Worm (Caenorhabditis elegans) whole organism, L4 larva: ENCODE results near the gene npr-31.

Source experiments
- F26F4.8 ChIP-seq: fragments of 200-800 bp; sonication (Bioruptor generic); conservative IDR thresholded peaks from 2 replicates; pipeline ENCODE4 v1.3.6; 2022; ENCODE audit warnings: missing genetic modification characterization, missing compliant biosample characterization
- F44E2.7 ChIP-seq: fragments of 200-800 bp; sonication (Bioruptor generic); IDR thresholded peaks from 2 replicates; pipeline ENCODE4 v2.1.2; 2022; ENCODE audit warnings: missing genetic modification characterization, missing compliant biosample characterization
- T26A8.4 ChIP-seq: fragments of 200-800 bp; sonication (Bioruptor generic); IDR thresholded peaks from 2 replicates; pipeline ENCODE4 v1.3.6; 2022; ENCODE audit warnings: missing genetic modification characterization, missing compliant biosample characterization
- Y105C5A.15 ChIP-seq: fragments of 200-800 bp; sonication (Bioruptor generic); IDR thresholded peaks from 2 replicates; pipeline ENCODE4 v1.3.6; 2022; ENCODE audit warnings: missing genetic modification characterization, missing compliant biosample characterization
- Y48G9A.11 ChIP-seq: fragments of 200-800 bp; sonication (Bioruptor generic); IDR thresholded peaks from 2 replicates; pipeline ENCODE4 v1.3.6; 2022; ENCODE audit warnings: missing genetic modification reagents, missing genetic modification characterization, missing compliant biosample characterization
- Y5F2A.4 ChIP-seq: fragments of 200-800 bp; sonication (Bioruptor generic); optimal IDR thresholded peaks from 2 replicates; lab custom pipeline; 2018; ENCODE audit warnings: mild to moderate bottlenecking, missing genetic modification characterization, missing compliant biosample characterization
- Y75B8A.6 ChIP-seq: fragments of 200-800 bp; sonication (Bioruptor generic); IDR thresholded peaks from 2 replicates; pipeline ENCODE4 v1.3.6; 2022; ENCODE audit warnings: missing genetic modification reagents, missing genetic modification characterization, missing compliant biosample characterization
- ZK546.5 ChIP-seq, 2 experiments: sonication (generic microtip); optimal IDR thresholded peaks; 2 replicates each; lab custom pipeline; 2017; ENCODE audit warnings: missing biosample characterization in 2 of 2, missing genetic modification characterization in 2 of 2
- ceh-32 ChIP-seq: sonication (generic microtip); optimal IDR thresholded peaks from 2 replicates; lab custom pipeline; 2016; ENCODE audit warnings: mild to moderate bottlenecking, missing genetic modification characterization, missing compliant biosample characterization; ENCODE audit not compliant: poor library complexity
- ceh-44 ChIP-seq: fragments of 200-800 bp; sonication (Bioruptor generic); IDR thresholded peaks from 2 replicates; pipeline ENCODE4 v1.3.6; 2022; ENCODE audit warnings: missing genetic modification reagents, missing genetic modification characterization, missing compliant biosample characterization
- ceh-62 ChIP-seq: sonication (generic microtip); optimal IDR thresholded peaks from 2 replicates; lab custom pipeline; 2017; ENCODE audit warnings: missing biosample characterization, missing genetic modification characterization
- daf-12 ChIP-seq: fragments of 150-350 bp; optimal IDR thresholded peaks from 2 replicates; lab custom pipeline; 2014; ENCODE audit warnings: missing biosample characterization, missing genetic modification reagents, missing genetic modification characterization
- dve-1 ChIP-seq: sonication (generic microtip); optimal IDR thresholded peaks from 2 replicates; lab custom pipeline; 2017; ENCODE audit warnings: antibody characterized with exemption, mild to moderate bottlenecking, missing genetic modification characterization, missing compliant biosample characterization; ENCODE audit not compliant: insufficient read depth
- egl-27 ChIP-seq: sonication (generic microtip); optimal IDR thresholded peaks from 3 replicates; lab custom pipeline; 2017; ENCODE audit warnings: missing biosample characterization, missing genetic modification reagents, missing genetic modification characterization
- gei-8 ChIP-seq: fragments of 200-800 bp; sonication (Bioruptor generic); optimal IDR thresholded peaks from 2 replicates; lab custom pipeline; 2018; ENCODE audit warnings: mild to moderate bottlenecking, missing genetic modification characterization, missing compliant biosample characterization
- hif-1 ChIP-seq, 2 experiments: sonication (generic microtip); optimal IDR thresholded peaks; 2 replicates each; lab custom pipeline; 2016 to 2017; ENCODE audit warnings: missing compliant biosample characterization in 2 of 2, missing genetic modification characterization in 2 of 2, missing genetic modification reagents in 2 of 2, missing genotype in 2 of 2, mild to moderate bottlenecking in 1 of 2
- hmg-1.1 ChIP-seq: fragments of 200-800 bp; sonication (Bioruptor generic); IDR thresholded peaks from 2 replicates; pipeline ENCODE4 v1.3.6; 2022; ENCODE audit warnings: missing genetic modification reagents, missing genetic modification characterization, missing compliant biosample characterization
- jun-1 ChIP-seq: fragments of 150-350 bp; optimal IDR thresholded peaks from 2 replicates; lab custom pipeline; 2014; ENCODE audit warnings: missing biosample characterization, missing genetic modification reagents, missing genetic modification characterization
- lim-7 ChIP-seq: fragments of 200-800 bp; sonication (Bioruptor generic); IDR thresholded peaks from 2 replicates; pipeline ENCODE4 v1.3.6; 2022; ENCODE audit warnings: missing genetic modification characterization, missing compliant biosample characterization
- lin-29 ChIP-seq: fragments of 200-800 bp; sonication (Bioruptor generic); IDR thresholded peaks from 2 replicates; pipeline ENCODE4 v1.3.6; 2022; ENCODE audit warnings: missing genetic modification reagents, missing genetic modification characterization, missing compliant biosample characterization
- mdl-1 ChIP-seq, 2 experiments: fragments of 150-350 bp in 1 of 2; sonication (generic microtip) in 1 of 2; optimal IDR thresholded peaks; 2 replicates each; lab custom pipeline; 2014 to 2017; ENCODE audit warnings: missing biosample characterization in 2 of 2, missing genetic modification characterization in 2 of 2
- mxl-3 ChIP-seq: fragments of 200-800 bp; sonication (Bioruptor generic); optimal IDR thresholded peaks from 2 replicates; lab custom pipeline; 2018; ENCODE audit warnings: mild to moderate bottlenecking, missing genetic modification characterization, missing compliant biosample characterization
- nhr-10 ChIP-seq: fragments of 150-350 bp; optimal IDR thresholded peaks from 2 replicates; lab custom pipeline; 2014; ENCODE audit warnings: missing biosample characterization, missing genetic modification characterization
- nhr-11 ChIP-seq: fragments of 150-350 bp; optimal IDR thresholded peaks from 2 replicates; lab custom pipeline; 2014; ENCODE audit warnings: missing biosample characterization, missing genetic modification characterization
- nhr-111 ChIP-seq: fragments of 200-800 bp; sonication (Bioruptor generic); optimal IDR thresholded peaks from 2 replicates; lab custom pipeline; 2018; ENCODE audit warnings: mild to moderate bottlenecking, missing genetic modification characterization, missing compliant biosample characterization
- nhr-237 ChIP-seq: sonication (generic microtip); optimal IDR thresholded peaks from 2 replicates; lab custom pipeline; 2017; ENCODE audit warnings: missing biosample characterization, missing genetic modification characterization
- nhr-25 ChIP-seq: sonication (generic microtip); optimal IDR thresholded peaks from 2 replicates; lab custom pipeline; 2017; ENCODE audit warnings: missing genetic modification characterization, mild to moderate bottlenecking, missing compliant biosample characterization, antibody characterized with exemption, moderate library complexity, borderline replicate concordance; ENCODE audit not compliant: insufficient read depth
- nhr-28 ChIP-seq: fragments of 150-350 bp; optimal IDR thresholded peaks from 2 replicates; lab custom pipeline; 2014; ENCODE audit warnings: missing biosample characterization, missing genetic modification characterization
- nhr-41 ChIP-seq: fragments of 200-800 bp; sonication (Bioruptor generic); IDR thresholded peaks from 2 replicates; pipeline ENCODE4 v1.3.6; 2022; ENCODE audit warnings: missing genetic modification reagents, missing genetic modification characterization, missing compliant biosample characterization
- nhr-6 ChIP-seq: fragments of 150-350 bp; optimal IDR thresholded peaks from 2 replicates; lab custom pipeline; 2014; ENCODE audit warnings: missing biosample characterization, missing genetic modification characterization
- nhr-76 ChIP-seq: fragments of 150-350 bp; optimal IDR thresholded peaks from 2 replicates; lab custom pipeline; 2014; ENCODE audit warnings: missing biosample characterization, missing genetic modification characterization
- pha-4 ChIP-seq, 2 experiments: fragments of 150-350 bp in 1 of 2; fragments of 200-800 bp in 1 of 2; sonication (Bioruptor generic) in 1 of 2; IDR thresholded peaks in 1 of 2; optimal IDR thresholded peaks in 1 of 2; 2 replicates each; pipeline versions ENCODE4 v1.3.6 to Lab custom; 2014 to 2022; ENCODE audit warnings: missing genetic modification characterization in 2 of 2, missing genetic modification reagents in 2 of 2, missing biosample characterization in 1 of 2, missing compliant biosample characterization in 1 of 2
- pqm-1 ChIP-seq: sonication (generic microtip); optimal IDR thresholded peaks from 2 replicates; lab custom pipeline; 2017; ENCODE audit warnings: missing biosample characterization, missing genetic modification characterization
- saeg-2 ChIP-seq: fragments of 200-800 bp; sonication (Bioruptor generic); IDR thresholded peaks from 2 replicates; pipeline ENCODE4 v1.3.6; 2022; ENCODE audit warnings: missing genetic modification reagents, missing genetic modification characterization, missing compliant biosample characterization
- sdz-12 ChIP-seq: fragments of 200-800 bp; sonication (Bioruptor generic); optimal IDR thresholded peaks from 2 replicates; lab custom pipeline; 2018; ENCODE audit warnings: mild to moderate bottlenecking, missing genetic modification characterization, missing compliant biosample characterization
- set-16 ChIP-seq: fragments of 200-800 bp; sonication (Bioruptor generic); IDR thresholded peaks from 2 replicates; pipeline ENCODE4 v1.3.6; 2022; ENCODE audit warnings: missing genetic modification reagents, missing genetic modification characterization, missing compliant biosample characterization
- skn-1 ChIP-seq: fragments of 150-350 bp; optimal IDR thresholded peaks from 2 replicates; lab custom pipeline; 2014; ENCODE audit warnings: missing biosample characterization, missing genetic modification characterization
- snpc-1.2 ChIP-seq: fragments of 200-800 bp; sonication (Bioruptor generic); IDR thresholded peaks from 2 replicates; pipeline ENCODE4 v1.3.6; 2022; ENCODE audit warnings: missing genetic modification reagents, missing genetic modification characterization, missing compliant biosample characterization
- spr-1 ChIP-seq: sonication (generic microtip); optimal IDR thresholded peaks from 2 replicates; lab custom pipeline; 2016; ENCODE audit warnings: mild to moderate bottlenecking, missing genetic modification characterization, missing compliant biosample characterization
- spr-3 ChIP-seq: fragments of 200-800 bp; sonication (Bioruptor generic); optimal IDR thresholded peaks from 2 replicates; lab custom pipeline; 2018; ENCODE audit warnings: mild to moderate bottlenecking, missing genetic modification characterization, missing compliant biosample characterization
- tag-97 ChIP-seq: fragments of 200-800 bp; sonication (Bioruptor generic); IDR thresholded peaks from 2 replicates; pipeline ENCODE4 v1.3.6; 2022; ENCODE audit warnings: missing genetic modification characterization, missing compliant biosample characterization
- unc-130 ChIP-seq: sonication (generic microtip); optimal IDR thresholded peaks from 2 replicates; lab custom pipeline; 2016; ENCODE audit warnings: missing genetic modification reagents, missing genetic modification characterization, missing compliant biosample characterization
- unc-39 ChIP-seq: sonication (generic microtip); optimal IDR thresholded peaks from 2 replicates; lab custom pipeline; 2017; ENCODE audit warnings: missing biosample characterization, missing genetic modification characterization
- unc-62 ChIP-seq, 3 experiments: fragments of 150-350 bp in 1 of 3; sonication (generic microtip); optimal IDR thresholded peaks in 2 of 3; peaks in 1 of 3; 1 replicate in 1 of 3; 2 replicates in 2 of 3; lab custom pipeline; 2014 to 2017; ENCODE audit warnings: missing biosample characterization in 3 of 3, missing genetic modification characterization in 3 of 3, missing genetic modification reagents in 3 of 3, missing genotype in 1 of 3
- vab-7 ChIP-seq: fragments of 200-800 bp; sonication (Bioruptor generic); IDR thresholded peaks from 2 replicates; pipeline ENCODE4 v1.3.6; 2022; ENCODE audit warnings: missing genetic modification reagents, missing genetic modification characterization, missing compliant biosample characterization
- zag-1 ChIP-seq: fragments of 150-350 bp; optimal IDR thresholded peaks from 2 replicates; lab custom pipeline; 2014; ENCODE audit warnings: missing biosample characterization, missing genetic modification characterization
- zfp-2 ChIP-seq: sonication (generic microtip); optimal IDR thresholded peaks from 2 replicates; lab custom pipeline; 2016; ENCODE audit warnings: mild to moderate bottlenecking, missing genetic modification characterization, missing compliant biosample characterization
- zip-2 ChIP-seq: fragments of 150-350 bp; optimal IDR thresholded peaks from 2 replicates; lab custom pipeline; 2014; ENCODE audit warnings: missing biosample characterization, missing genetic modification characterization

The npr-31 gene

ce11 chrII:7151969-7152631, 7.7 kb downstream of the npr-31 start, which contains the start of gene fust-1 (continued):
- peak; percentile 71 for TF ChIP-seq nhr-76 (tag; lab: Kevin White, UChicago)
- TF ChIP-seq gei-8 (GFP tag; lab: Kevin White, UChicago): peak; percentile 65
- TF ChIP-seq Y5F2A.4 (GFP tag; lab: Kevin White, UChicago): peak; percentile 21
- TF ChIP-seq ceh-44: 0 out of 2 replicates have a peak, but pooled peaks have one; percentile 40
- peak in 1 of 2 experiments; percentile 68 for TF ChIP-seq mdl-1 (tag; optimal IDR thresholded peaks at IDR 0.05; lab: Kevin White, UChicago)
- peak; percentile 78 for TF ChIP-seq snpc-1.2 (GFP tag; lab: Robert Waterston, UW)
- 0 out of 2 replicates have a peak, but pooled peaks have one; percentile 49 for TF ChIP-seq vab-7
- peak; percentile 87 for TF ChIP-seq nhr-28 (tag; lab: Kevin White, UChicago)
- peak; percentile 87 for TF ChIP-seq skn-1 (tag; lab: Kevin White, UChicago)
- peak; percentile 76 for TF ChIP-seq zip-2
- no peak for TF ChIP-seq unc-39 (tag; lab: Kevin White, UChicago)
- peak; percentile 65 for TF ChIP-seq zfp-2 (tag; lab: Kevin White, UChicago)
- peak; percentile 61; the same call in 1 of the 2 replicates for TF ChIP-seq nhr-41 (GFP tag; lab: Robert Waterston, UW)
- peak; percentile 95 for TF ChIP-seq T26A8.4 (GFP tag; lab: Robert Waterston, UW)
- no peak for TF ChIP-seq nhr-237 (tag; lab: Kevin White, UChicago)
- no peak for TF ChIP-seq sdz-12 (GFP tag; lab: Kevin White, UChicago)
- peak; percentile 81 for TF ChIP-seq spr-3 (GFP tag; lab: Kevin White, UChicago)
- TF ChIP-seq hif-1 (tag; optimal IDR thresholded peaks at IDR 0.05; lab: Kevin White, UChicago): peak; percentile 36 to 71
- peak; percentile 85 for TF ChIP-seq nhr-6 (tag; lab: Kevin White, UChicago)
- TF ChIP-seq daf-12 (tag; lab: Kevin White, UChicago): no peak
- TF ChIP-seq ZK546.5 (tag; optimal IDR thresholded peaks at IDR 0.05; lab: Kevin White, UChicago): peak in 1 of 2 experiments; percentile 64
- TF ChIP-seq lin-29 (GFP tag; lab: Robert Waterston, UW): peak; percentile 84
- TF ChIP-seq egl-27 (tag; lab: Kevin White, UChicago): no peak
- TF ChIP-seq dve-1 (tag; lab: Kevin White, UChicago): peak; percentile 97
- no peak for TF ChIP-seq F26F4.8
- TF ChIP-seq pha-4 (GFP tag; IDR thresholded peaks at IDR 0.05; lab: Robert Waterston, UW): peak; percentile 94
- TF ChIP-seq pha-4 (tag; optimal IDR thresholded peaks at IDR 0.05; lab: Kevin White, UChicago): peak; percentile 73
- TF ChIP-seq saeg-2 (GFP tag; lab: Robert Waterston, UW): peak; percentile 87
- TF ChIP-seq unc-130 (GFP tag; lab: Kevin White, UChicago): peak; percentile 44
- TF ChIP-seq zag-1 (tag; lab: Kevin White, UChicago): peak; percentile 72
- TF ChIP-seq Y105C5A.15 (GFP tag; lab: Robert Waterston, UW): no peak
- peak; percentile 93 for TF ChIP-seq nhr-25 (tag; lab: Kevin White, UChicago)
- TF ChIP-seq ceh-62 (tag; lab: Kevin White, UChicago): no peak
- peak; percentile 67; the same call in 1 of the 2 replicates for TF ChIP-seq F44E2.7
- TF ChIP-seq tag-97 (GFP tag; lab: Robert Waterston, UW): no peak
- TF ChIP-seq lim-7 (GFP tag; lab: Robert Waterston, UW): no peak
- TF ChIP-seq Y75B8A.6 (GFP tag; lab: Robert Waterston, UW): no peak
- TF ChIP-seq spr-1 (tag; lab: Kevin White, UChicago): peak; percentile 93
- TF ChIP-seq mxl-3 (GFP tag; lab: Kevin White, UChicago): peak; percentile 77
- TF ChIP-seq Y48G9A.11 (GFP tag; lab: Robert Waterston, UW): peak; percentile 91
- peak; percentile 6 for TF ChIP-seq nhr-10 (tag; lab: Kevin White, UChicago)
- peak; percentile 16 for TF ChIP-seq ceh-32 (tag; lab: Kevin White, UChicago)
- peak in 1 of 2 experiments; percentile 90 for TF ChIP-seq unc-62 (GFP tag; optimal IDR thresholded peaks at IDR 0.05 in 1 of 2; lab: Kevin White, UChicago)
- TF ChIP-seq unc-62 (tag; optimal IDR thresholded peaks at IDR 0.05; lab: Kevin White, UChicago): no peak
- no peak; the same call in 1 of the 2 replicates for TF ChIP-seq set-16
- TF ChIP-seq jun-1: peak; percentile 85
- TF ChIP-seq nhr-111 (GFP tag; lab: Kevin White, UChicago): no peak
- peak; percentile 13 for TF ChIP-seq pqm-1
- TF ChIP-seq nhr-11: peak; percentile 94
- peak; percentile 94 for TF ChIP-seq hmg-1.1 (GFP tag; lab: Robert Waterston, UW)
